Worm (Caenorhabditis elegans) whole organism, early embryonic: ENCODE results near the gene K08F9.3.

ENCODE experiments used
- B0310.2 ChIP-seq: sonication (generic microtip); optimal IDR thresholded peaks from 2 replicates; lab custom pipeline; 2016; ENCODE audit warnings: mild to moderate bottlenecking, missing genetic modification characterization, missing compliant biosample characterization
- F13C5.2 ChIP-seq: sonication (generic microtip); optimal IDR thresholded peaks from 2 replicates; lab custom pipeline; 2017; ENCODE audit warnings: mild to moderate bottlenecking, missing genetic modification characterization, inconsistent platforms, missing compliant biosample characterization
- ama-1 ChIP-seq: fragments of 150-350 bp; optimal IDR thresholded peaks from 2 replicates; lab custom pipeline; 2014
- ceh-36 ChIP-seq: sonication (generic microtip); optimal IDR thresholded peaks from 2 replicates; lab custom pipeline; 2016; ENCODE audit warnings: missing genetic modification characterization, inconsistent platforms, missing compliant biosample characterization
- ets-7 ChIP-seq: sonication (generic microtip); optimal IDR thresholded peaks from 2 replicates; lab custom pipeline; 2016; ENCODE audit warnings: missing genotype, missing genetic modification characterization, missing compliant biosample characterization
- flt-1 ChIP-seq: fragments of 200-800 bp; sonication (Bioruptor generic); IDR thresholded peaks from 2 replicates; pipeline ENCODE4 v1.3.6; 2022; ENCODE audit warnings: missing genetic modification characterization, missing compliant biosample characterization
- hmbx-1 ChIP-seq: sonication (generic microtip); optimal IDR thresholded peaks from 2 replicates; lab custom pipeline; 2016; ENCODE audit warnings: mild to moderate bottlenecking, missing genetic modification characterization, missing compliant biosample characterization
- hmg-4 ChIP-seq: fragments of 200-800 bp; sonication (Bioruptor generic); optimal IDR thresholded peaks from 2 replicates; lab custom pipeline; 2018; ENCODE audit warnings: mild to moderate bottlenecking, missing genetic modification characterization, missing compliant biosample characterization
- hnd-1 ChIP-seq: sonication (generic microtip); optimal IDR thresholded peaks from 2 replicates; lab custom pipeline; 2016; ENCODE audit warnings: missing genetic modification characterization, missing compliant biosample characterization
- scrt-1 ChIP-seq: fragments of 200-800 bp; sonication (Bioruptor generic); IDR thresholded peaks from 2 replicates; pipeline ENCODE4 v1.3.6; 2022; ENCODE audit warnings: missing genetic modification characterization, missing compliant biosample characterization
- sea-1 ChIP-seq: fragments of 200-800 bp; sonication (Bioruptor generic); conservative IDR thresholded peaks from 2 replicates; pipeline ENCODE4 v1.3.6; 2022; ENCODE audit warnings: missing genetic modification characterization, missing compliant biosample characterization
- tbx-11 ChIP-seq: fragments of 200-800 bp; sonication (Bioruptor generic); IDR thresholded peaks from 2 replicates; pipeline ENCODE4 v1.3.6; 2022; ENCODE audit warnings: missing genetic modification characterization, missing compliant biosample characterization

DNA sequence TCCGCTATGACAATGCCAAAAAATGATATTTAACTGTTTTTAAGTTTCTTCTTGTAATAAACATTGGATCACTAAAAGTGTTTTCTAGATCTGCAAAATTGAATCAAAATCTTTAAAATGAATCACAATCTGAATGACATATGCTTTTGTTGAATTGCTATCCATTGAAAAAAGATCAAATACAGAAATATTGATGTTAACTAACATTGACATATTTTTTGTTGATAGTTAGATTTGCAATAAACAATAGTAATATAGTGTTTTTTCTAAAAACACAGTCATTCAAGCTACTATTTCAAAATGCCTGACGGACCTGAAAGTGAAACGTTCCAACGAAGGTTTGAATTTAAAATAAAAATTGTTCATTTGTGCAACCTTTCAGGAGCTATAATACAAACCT lies 10.3 kb downstream of the K08F9.3 start, which contains the start of gene T09F5.2:
- TF ChIP-seq flt-1 (GFP tag; lab: Robert Waterston, UW) (no peak), tbx-11 (no peak), F13C5.2 (tag; lab: Kevin White, UChicago) (no peak), ceh-36 (no peak), B0310.2 (no peak), ama-1 (no peak), hmg-4 (GFP tag; lab: Kevin White, UChicago) (no peak), hnd-1 (tag; lab: Kevin White, UChicago) (no peak), scrt-1 (GFP tag; lab: Robert Waterston, UW) (no peak), sea-1 (no peak), ets-7 (tag; lab: Kevin White, UChicago) (no peak), hmbx-1 (no peak)
